Worm (Caenorhabditis elegans) whole organism, L2 larva: ENCODE data around the gene cnc-8.

Source experiments
- crh-2 ChIP-seq: sonication (generic microtip); optimal IDR thresholded peaks from 2 replicates; lab custom pipeline; 2017; ENCODE audit warnings: missing biosample characterization, missing genetic modification characterization
- egl-27 ChIP-seq: sonication (generic microtip); optimal IDR thresholded peaks from 3 replicates; lab custom pipeline; 2017; ENCODE audit warnings: missing biosample characterization, missing genetic modification reagents, missing genetic modification characterization
- lin-13 ChIP-seq: fragments of 150-350 bp; optimal IDR thresholded peaks from 2 replicates; lab custom pipeline; 2014; ENCODE audit warnings: missing biosample characterization, missing genetic modification reagents, missing genetic modification characterization
- mdl-1 ChIP-seq, 2 experiments: fragments of 150-350 bp in 1 of 2; sonication (generic microtip) in 1 of 2; optimal IDR thresholded peaks; 2 replicates each; lab custom pipeline; 2017; ENCODE audit warnings: missing biosample characterization in 2 of 2, missing genetic modification characterization in 2 of 2
- nhr-11 ChIP-seq: fragments of 150-350 bp; optimal IDR thresholded peaks from 2 replicates; lab custom pipeline; 2014; ENCODE audit warnings: missing biosample characterization, missing genetic modification characterization
- nhr-129 ChIP-seq: fragments of 150-350 bp; optimal IDR thresholded peaks from 2 replicates; lab custom pipeline; 2014; ENCODE audit warnings: missing biosample characterization, missing genetic modification characterization
- nhr-237 ChIP-seq: fragments of 150-350 bp; optimal IDR thresholded peaks from 2 replicates; lab custom pipeline; 2014; ENCODE audit warnings: missing biosample characterization, missing genetic modification characterization
- nhr-77 ChIP-seq: fragments of 150-350 bp; optimal IDR thresholded peaks from 2 replicates; lab custom pipeline; 2014; ENCODE audit warnings: missing biosample characterization, missing genetic modification characterization
- snpc-4 ChIP-seq: fragments of 150-350 bp; optimal IDR thresholded peaks from 2 replicates; lab custom pipeline; 2014; ENCODE audit warnings: missing biosample characterization, missing genetic modification characterization
- unc-62 ChIP-seq: fragments of 150-350 bp; optimal IDR thresholded peaks from 2 replicates; lab custom pipeline; 2014; ENCODE audit warnings: missing biosample characterization, missing genetic modification reagents, missing genetic modification characterization

- no peak for TF ChIP-seq snpc-4 (tag; lab: Kevin White, UChicago)
- peak; percentile 60 for TF ChIP-seq egl-27 (tag; lab: Kevin White, UChicago)
- TF ChIP-seq unc-62 (GFP tag; lab: Kevin White, UChicago) = no peak
- TF ChIP-seq mdl-1 (tag; optimal IDR thresholded peaks at IDR 0.05; lab: Kevin White, UChicago) = no peak
- TF ChIP-seq nhr-77 (tag; lab: Kevin White, UChicago) = no peak
- TF ChIP-seq nhr-11 = no peak
- TF ChIP-seq nhr-237 = no peak
- no peak for TF ChIP-seq crh-2 (tag; lab: Kevin White, UChicago)
- TF ChIP-seq lin-13 (GFP tag; lab: Kevin White, UChicago) = no peak
- peak; percentile 51 for TF ChIP-seq nhr-129
Observed at ce11 chrX:10304178-10304577, 2.2 kb upstream of the cnc-8 start, which contains the start of gene fipr-21.
